Worm (Caenorhabditis elegans): ENCODE results near the gene msp-31.

msp-31 gene

DNA sequence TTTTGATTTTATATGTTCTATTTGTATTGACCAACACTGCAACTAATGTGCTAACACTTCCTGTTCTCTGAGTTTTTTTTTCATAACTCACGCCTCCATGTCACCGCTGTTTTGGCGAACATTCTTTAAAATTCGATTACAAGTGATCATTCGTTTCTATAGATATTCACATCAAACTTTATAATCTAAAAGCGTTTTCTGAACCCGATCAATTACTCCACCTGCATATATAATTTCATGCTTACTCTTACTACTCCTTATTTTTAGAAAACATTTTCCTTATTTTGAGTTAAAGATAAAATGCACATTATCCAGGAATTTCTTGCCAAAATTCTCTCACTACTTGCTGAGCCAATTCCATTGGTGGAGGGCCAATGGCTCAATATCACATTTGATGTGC, 30.4 kb downstream of the msp-31 start, which contains the start of gene R05F9.7:
Gene R05F9.7 (plus strand): TSS at position 301 of the 400 bp plus-strand sequence.
- TF ChIP-seq xnd-1 (tag; optimal IDR thresholded peaks at IDR 0.05), result no peak

DNA sequence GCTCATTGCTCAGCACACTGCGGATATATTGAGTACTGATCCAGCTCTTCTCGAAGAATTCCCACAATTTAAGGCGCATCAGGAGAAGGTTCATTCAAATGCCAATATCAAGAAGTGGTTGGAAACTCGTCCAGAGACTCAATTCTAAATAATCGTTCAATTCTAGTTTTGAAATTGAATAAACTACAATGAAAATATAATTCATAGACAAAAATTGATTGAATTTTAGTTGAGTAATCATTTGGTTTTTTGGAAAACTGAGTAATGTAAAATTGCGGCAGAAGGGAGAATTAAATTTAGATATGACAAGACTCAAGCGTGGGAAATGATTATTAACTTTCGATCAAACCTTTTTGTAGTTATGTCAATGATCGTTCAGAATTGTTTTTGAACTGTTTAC, 32.0 kb downstream of the msp-31 start:
- no peak for TF ChIP-seq madf-3 (GFP tag; IDR thresholded peaks at IDR 0.05)
- no peak for TF ChIP-seq hlh-12 (tag; optimal IDR thresholded peaks at IDR 0.05)
- no peak for TF ChIP-seq T26A5.8 (tag; optimal IDR thresholded peaks at IDR 0.05)
- TF ChIP-seq lir-1 (GFP tag; conservative IDR thresholded peaks at IDR 0.05), result no peak
- no peak for TF ChIP-seq egrh-3 (GFP tag; IDR thresholded peaks at IDR 0.05)
- no peak for TF ChIP-seq hmg-20 (GFP tag; IDR thresholded peaks at IDR 0.05)
- TF ChIP-seq attf-5 (GFP tag; optimal IDR thresholded peaks at IDR 0.05), result no peak
- TF ChIP-seq B0035.1 (tag; optimal IDR thresholded peaks at IDR 0.05), result no peak
- TF ChIP-seq aptf-2 (GFP tag; conservative IDR thresholded peaks at IDR 0.05), result no peak
- TF ChIP-seq nhr-120 (GFP tag; IDR thresholded peaks at IDR 0.05), result no peak
- TF ChIP-seq ceh-40 (GFP tag; IDR thresholded peaks at IDR 0.05), result no peak
- TF ChIP-seq tlf-1 (GFP tag; optimal IDR thresholded peaks at IDR 0.05), result no peak
- TF ChIP-seq ets-4 (GFP tag; optimal IDR thresholded peaks at IDR 0.05), result no peak
- TF ChIP-seq ceh-27 (GFP tag; optimal IDR thresholded peaks at IDR 0.05), result no peak
- TF ChIP-seq sdz-38 (tag; optimal IDR thresholded peaks at IDR 0.05), result no peak
- no peak for TF ChIP-seq ztf-26 (tag; optimal IDR thresholded peaks at IDR 0.05)
- TF ChIP-seq madf-8 (GFP tag; conservative IDR thresholded peaks at IDR 0.05), result no peak
- no peak for TF ChIP-seq attf-3 (GFP tag; conservative IDR thresholded peaks at IDR 0.05)

DNA sequence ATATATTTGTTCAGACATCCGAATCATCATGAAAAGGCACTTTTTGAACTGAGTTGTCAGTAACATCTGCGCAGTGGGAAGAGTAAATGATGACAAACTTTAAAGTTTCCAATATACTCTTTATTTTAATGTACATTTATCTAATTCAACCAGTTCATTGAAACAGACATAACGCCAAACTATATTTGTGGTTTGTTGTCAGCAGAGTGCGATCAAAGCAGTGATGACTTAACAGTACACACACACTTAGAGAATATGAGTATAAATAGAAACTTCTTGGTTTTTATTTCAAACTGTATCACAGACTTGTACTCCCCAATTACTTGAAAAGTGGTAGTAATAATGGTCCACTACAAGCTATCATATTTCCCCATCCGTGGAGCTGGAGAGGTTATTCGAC, 33.0 kb downstream of the msp-31 start, which contains the start of gene gst-8:
Gene gst-8 (plus strand): TSS at position 301 of the 400 bp plus-strand sequence.
- TF ChIP-seq Y79H2A.3 (GFP tag; conservative IDR thresholded peaks at IDR 0.05) (no peak), K11D2.4 (GFP tag; IDR thresholded peaks at IDR 0.05) (no peak), madf-8 (GFP tag; conservative IDR thresholded peaks at IDR 0.05) (no peak), let-607 (tag; optimal IDR thresholded peaks at IDR 0.05) (no peak), athp-1 (tag; optimal IDR thresholded peaks at IDR 0.05) (no peak), lin-54 (GFP tag; optimal IDR thresholded peaks at IDR 0.05) (no peak), ztf-26 (tag; optimal IDR thresholded peaks at IDR 0.05) (no peak), nfya-2 (GFP tag; IDR thresholded peaks at IDR 0.05) (no peak), lin-35 (GFP tag; optimal IDR thresholded peaks at IDR 0.05) (no peak), efl-1 (GFP tag; optimal IDR thresholded peaks at IDR 0.05) (no peak)

DNA sequence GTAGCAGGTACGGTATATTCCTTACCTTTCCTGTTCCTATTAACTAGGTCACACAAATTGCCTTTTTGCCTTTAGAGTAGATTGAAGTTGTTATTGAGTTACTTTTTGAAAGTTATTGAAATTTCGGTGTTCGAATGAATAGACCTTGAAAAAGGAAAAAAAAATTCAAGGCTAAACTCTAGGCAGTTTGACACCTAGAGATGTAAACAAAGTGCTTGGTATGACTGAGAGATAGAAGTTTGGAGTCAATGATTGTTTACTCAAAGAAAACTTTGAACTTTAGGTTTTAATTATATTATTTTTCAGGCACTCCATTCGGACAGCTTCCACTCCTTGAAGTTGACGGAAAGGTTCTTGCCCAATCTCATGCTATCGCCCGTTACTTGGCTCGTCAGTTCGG, 33.9 kb downstream of the msp-31 start:
- TF ChIP-seq nhr-179 (tag; optimal IDR thresholded peaks at IDR 0.05) (no peak), F55B11.4 (tag; optimal IDR thresholded peaks at IDR 0.05; ENCODE audit: borderline replicate concordance, insufficient read depth) (no peak), somi-1 (GFP tag; optimal IDR thresholded peaks at IDR 0.05) (no peak), C06A6.2 (GFP tag; conservative IDR thresholded peaks at IDR 0.05) (no peak), madf-6 (GFP tag; IDR thresholded peaks at IDR 0.05) (no peak), snpc-3.4 (tag; optimal IDR thresholded peaks at IDR 0.05) (no peak), hlh-26 (GFP tag; conservative IDR thresholded peaks at IDR 0.05) (no peak), rcor-1 (GFP tag; IDR thresholded peaks at IDR 0.05) (no peak)
